Worm (Caenorhabditis elegans) whole organism, L4 larva: ENCODE results near the gene sec-23.

Experiments
- D1046.2 ChIP-seq: fragments of 200-800 bp; sonication (Bioruptor generic); IDR thresholded peaks from 2 replicates; pipeline ENCODE4 v1.3.6; 2022; ENCODE audit warnings: missing genetic modification characterization, missing compliant biosample characterization
- F10B5.3 ChIP-seq: sonication (generic microtip); optimal IDR thresholded peaks from 2 replicates; lab custom pipeline; 2016; ENCODE audit warnings: mild to moderate bottlenecking, missing genetic modification characterization, missing compliant biosample characterization
- F44E2.7 ChIP-seq: fragments of 200-800 bp; sonication (Bioruptor generic); IDR thresholded peaks from 2 replicates; pipeline ENCODE4 v2.1.2; 2022; ENCODE audit warnings: missing genetic modification characterization, missing compliant biosample characterization
- aha-1 ChIP-seq: fragments of 150-350 bp; peaks from one replicate; lab custom pipeline; 2014; ENCODE audit warnings: missing biosample characterization, missing genetic modification characterization
- arid-1 ChIP-seq: fragments of 200-800 bp; sonication (Bioruptor generic); conservative IDR thresholded peaks from 2 replicates; pipeline ENCODE4 v1.3.6; 2022; ENCODE audit warnings: missing genetic modification reagents, missing genetic modification characterization, missing compliant biosample characterization
- attf-4 ChIP-seq: sonication (generic microtip); optimal IDR thresholded peaks from 3 replicates; lab custom pipeline; 2017; ENCODE audit warnings: missing biosample characterization, missing genetic modification characterization
- ceh-28 ChIP-seq: fragments of 150-350 bp; optimal IDR thresholded peaks from 2 replicates; lab custom pipeline; 2014; ENCODE audit warnings: missing biosample characterization, missing genetic modification reagents, missing genetic modification characterization
- daf-12 ChIP-seq: fragments of 150-350 bp; optimal IDR thresholded peaks from 2 replicates; lab custom pipeline; 2014; ENCODE audit warnings: missing biosample characterization, missing genetic modification reagents, missing genetic modification characterization
- daf-8 ChIP-seq: fragments of 200-800 bp; sonication (Bioruptor generic); IDR thresholded peaks from 2 replicates; pipeline ENCODE4 v1.3.6; 2022; ENCODE audit warnings: missing genetic modification characterization, missing compliant biosample characterization
- dpl-1 ChIP-seq: fragments of 150-350 bp; optimal IDR thresholded peaks from 2 replicates; lab custom pipeline; 2014; ENCODE audit warnings: missing biosample characterization, missing genetic modification reagents, missing genetic modification characterization
- dve-1 ChIP-seq: sonication (generic microtip); optimal IDR thresholded peaks from 2 replicates; lab custom pipeline; 2017; ENCODE audit warnings: antibody characterized with exemption, mild to moderate bottlenecking, missing genetic modification characterization, missing compliant biosample characterization; ENCODE audit not compliant: insufficient read depth
- egl-43 ChIP-seq: fragments of 200-800 bp; sonication (Bioruptor generic); IDR thresholded peaks from 2 replicates; pipeline ENCODE4 v1.3.6; 2022; ENCODE audit warnings: missing genetic modification reagents, missing genetic modification characterization, missing compliant biosample characterization
- hif-1 ChIP-seq, 2 experiments: sonication (generic microtip); optimal IDR thresholded peaks; 2 replicates each; lab custom pipeline; 2016 to 2017; ENCODE audit warnings: missing compliant biosample characterization in 2 of 2, missing genetic modification characterization in 2 of 2, missing genetic modification reagents in 2 of 2, missing genotype in 2 of 2, mild to moderate bottlenecking in 1 of 2
- hlh-11 ChIP-seq: fragments of 200-800 bp; sonication (Bioruptor generic); optimal IDR thresholded peaks from 2 replicates; lab custom pipeline; 2018; ENCODE audit warnings: mild to moderate bottlenecking, missing genetic modification characterization, missing compliant biosample characterization
- lin-13 ChIP-seq: fragments of 150-350 bp; optimal IDR thresholded peaks from 2 replicates; lab custom pipeline; 2014; ENCODE audit warnings: missing biosample characterization, missing genetic modification reagents, missing genetic modification characterization
- madf-5 ChIP-seq, 2 experiments: fragments of 200-800 bp; sonication (Bioruptor generic); IDR thresholded peaks; 2 replicates each; pipeline ENCODE4 v1.3.6; 2022; ENCODE audit warnings: missing compliant biosample characterization in 2 of 2, missing genetic modification characterization in 2 of 2
- madf-9 ChIP-seq: fragments of 200-800 bp; sonication (Bioruptor generic); conservative IDR thresholded peaks from 2 replicates; pipeline ENCODE4 v1.3.6; 2022; ENCODE audit warnings: missing genetic modification reagents, missing genetic modification characterization, missing compliant biosample characterization
- mdl-1 ChIP-seq, 2 experiments: fragments of 150-350 bp in 1 of 2; sonication (generic microtip) in 1 of 2; optimal IDR thresholded peaks; 2 replicates each; lab custom pipeline; 2014 to 2017; ENCODE audit warnings: missing biosample characterization in 2 of 2, missing genetic modification characterization in 2 of 2
- mes-2 ChIP-seq: sonication (generic microtip); optimal IDR thresholded peaks from 2 replicates; lab custom pipeline; 2016; ENCODE audit warnings: missing genotype, mild to moderate bottlenecking, missing genetic modification characterization, missing compliant biosample characterization; ENCODE audit not compliant: poor library complexity, severe bottlenecking
- mxl-3 ChIP-seq: fragments of 200-800 bp; sonication (Bioruptor generic); optimal IDR thresholded peaks from 2 replicates; lab custom pipeline; 2018; ENCODE audit warnings: mild to moderate bottlenecking, missing genetic modification characterization, missing compliant biosample characterization
- nhr-42 ChIP-seq: fragments of 200-800 bp; sonication (Bioruptor generic); IDR thresholded peaks from 2 replicates; pipeline ENCODE4 v1.3.6; 2022; ENCODE audit warnings: missing genetic modification characterization, missing compliant biosample characterization
- nhr-48 ChIP-seq: sonication (generic microtip); optimal IDR thresholded peaks from 2 replicates; lab custom pipeline; 2016; ENCODE audit warnings: mild to moderate bottlenecking, missing genetic modification characterization, missing compliant biosample characterization
- nhr-6 ChIP-seq: fragments of 150-350 bp; optimal IDR thresholded peaks from 2 replicates; lab custom pipeline; 2014; ENCODE audit warnings: missing biosample characterization, missing genetic modification characterization
- nhr-76 ChIP-seq: fragments of 150-350 bp; optimal IDR thresholded peaks from 2 replicates; lab custom pipeline; 2014; ENCODE audit warnings: missing biosample characterization, missing genetic modification characterization
- set-16 ChIP-seq: fragments of 200-800 bp; sonication (Bioruptor generic); IDR thresholded peaks from 2 replicates; pipeline ENCODE4 v1.3.6; 2022; ENCODE audit warnings: missing genetic modification reagents, missing genetic modification characterization, missing compliant biosample characterization
- unc-130 ChIP-seq: sonication (generic microtip); optimal IDR thresholded peaks from 2 replicates; lab custom pipeline; 2016; ENCODE audit warnings: missing genetic modification reagents, missing genetic modification characterization, missing compliant biosample characterization
- zfp-2 ChIP-seq: sonication (generic microtip); optimal IDR thresholded peaks from 2 replicates; lab custom pipeline; 2016; ENCODE audit warnings: mild to moderate bottlenecking, missing genetic modification characterization, missing compliant biosample characterization

The sec-23 gene

DNA sequence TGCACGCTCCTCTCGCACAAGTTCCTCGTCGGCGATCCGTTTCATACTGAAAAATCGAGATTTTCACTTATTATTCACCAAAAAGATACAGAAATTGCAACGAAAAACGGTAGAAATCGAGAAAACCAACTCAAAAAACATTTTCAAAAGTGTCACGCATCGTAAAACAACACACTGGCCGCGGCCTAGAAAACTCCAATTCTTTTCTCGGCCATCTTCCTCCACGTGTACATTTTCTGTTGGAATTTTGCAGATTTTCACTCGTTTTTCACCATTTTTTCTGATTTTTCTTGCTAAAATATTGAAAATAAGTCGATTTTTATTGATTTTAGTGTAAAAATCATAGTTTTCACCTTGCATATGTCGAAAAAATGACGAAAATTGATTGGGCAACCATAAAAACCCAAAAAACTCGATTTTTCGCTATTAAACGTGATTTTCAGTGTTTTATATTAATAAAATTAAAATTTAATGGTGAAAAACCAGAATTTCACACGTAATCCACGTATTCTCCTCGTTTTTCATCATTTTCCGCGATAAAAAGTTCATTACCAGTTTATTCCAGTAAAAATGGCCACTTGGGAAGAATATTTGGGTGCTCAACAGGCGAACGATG, at the start of gene sec-23, which contains the start of gene dcs-1:
Gene sec-23, plus strand, starts transcription at position 566 of the 616 bp plus-strand sequence.
Gene dcs-1, minus strand, starts transcription at position 46 of the 616 bp plus-strand sequence.
- TF ChIP-seq arid-1 (GFP tag; lab: Robert Waterston, UW) (no peak), lin-13 (GFP tag; lab: Kevin White, UChicago) (peak; percentile 7), mes-2 (peak; percentile 88), F10B5.3 (tag; lab: Kevin White, UChicago) (no peak), mdl-1 (tag; optimal IDR thresholded peaks at IDR 0.05; lab: Kevin White, UChicago) (peak in 1 of 2 experiments; percentile 66), mxl-3 (GFP tag; lab: Kevin White, UChicago) (peak; percentile 80), nhr-6 (tag; lab: Kevin White, UChicago) (no peak), hif-1 (tag; optimal IDR thresholded peaks at IDR 0.05; lab: Kevin White, UChicago) (peak in 1 of 2 experiments; percentile 49), unc-130 (GFP tag; lab: Kevin White, UChicago) (peak; percentile 69), F44E2.7 (GFP tag; lab: Robert Waterston, UW) (0 out of 2 replicates have a peak, but pooled peaks have one; percentile 52), dpl-1 (GFP tag; lab: Kevin White, UChicago) (peak; percentile 18)

DNA sequence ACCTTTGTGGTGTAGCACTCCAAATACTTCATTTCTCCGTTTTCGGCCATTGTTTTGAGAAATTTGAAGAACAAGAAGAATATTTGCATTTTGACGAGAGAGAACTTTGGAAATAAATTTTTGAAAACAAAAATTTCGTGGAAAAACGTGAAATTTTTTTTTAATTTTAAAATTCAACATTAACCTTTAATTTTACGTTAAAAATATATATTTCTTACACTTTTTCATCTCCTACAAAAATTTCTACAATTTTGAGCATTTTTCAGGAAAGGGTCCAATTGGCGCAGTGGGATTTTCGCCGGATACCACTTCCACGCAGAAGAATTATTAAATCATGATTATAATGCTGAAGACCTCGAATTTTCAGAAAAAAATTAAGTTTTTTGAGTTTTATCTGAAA, 43.8 kb upstream of the sec-23 start, which contains the start of gene spe-19:
Gene spe-19, minus strand, starts transcription at position 101 of the 400 bp plus-strand sequence.
- no peak for TF ChIP-seq mxl-3 (GFP tag; lab: Kevin White, UChicago)
- no peak for TF ChIP-seq lin-13 (GFP tag; lab: Kevin White, UChicago)

DNA sequence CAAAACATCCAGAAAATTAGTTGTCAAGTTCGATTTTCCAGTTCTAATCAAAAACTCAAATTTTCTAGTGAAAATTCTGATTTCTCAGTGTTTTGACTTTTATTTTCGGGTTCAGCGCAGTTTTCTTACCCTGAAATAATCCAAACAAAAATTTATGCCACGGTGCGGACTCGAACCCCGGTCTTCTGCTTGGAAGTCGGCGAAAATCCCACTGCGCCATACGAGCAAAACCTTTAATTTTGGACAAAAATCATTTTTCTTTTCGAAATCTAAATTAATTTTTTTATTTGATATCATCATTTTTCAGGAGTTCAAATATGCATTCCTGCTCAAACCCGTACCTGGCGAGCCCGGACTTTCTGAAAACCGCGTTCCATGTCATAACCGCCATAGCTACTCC, 42.0 kb upstream of the sec-23 start, which contains the start of gene srh-233:
Gene srh-233, plus strand, starts transcription at position 301 of the 400 bp plus-strand sequence.
- TF ChIP-seq aha-1 (tag; lab: Kevin White, UChicago): peak; percentile 5
- TF ChIP-seq nhr-42 (GFP tag; lab: Robert Waterston, UW): no peak

DNA sequence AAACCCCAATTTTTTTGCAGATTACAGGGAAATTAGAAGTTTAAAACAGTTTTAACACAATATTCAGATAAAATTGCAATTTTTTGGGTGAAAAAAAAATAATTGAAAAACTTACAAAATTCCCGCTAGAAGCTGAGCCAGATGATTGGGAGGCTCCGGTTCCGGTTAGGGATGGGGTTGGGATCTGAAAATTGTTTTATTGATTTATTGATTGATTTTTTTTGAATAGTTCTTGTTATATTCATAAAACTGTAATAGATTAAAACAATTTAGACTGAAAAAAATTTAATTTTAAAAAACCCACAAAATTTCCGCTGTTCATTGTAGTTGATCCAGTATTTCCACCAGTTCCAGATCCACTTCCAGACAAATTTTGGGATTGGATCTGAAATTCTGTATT, 31.7 kb upstream of the sec-23 start:
- TF ChIP-seq ceh-28 (tag; lab: Kevin White, UChicago): peak; percentile 73
- no peak for TF ChIP-seq nhr-76 (tag; lab: Kevin White, UChicago)
- no peak for TF ChIP-seq hif-1 (tag; optimal IDR thresholded peaks at IDR 0.05; lab: Kevin White, UChicago)
- no peak for TF ChIP-seq daf-12 (tag; lab: Kevin White, UChicago)
- no peak for TF ChIP-seq madf-9 (GFP tag; lab: Robert Waterston, UW)
- no peak for TF ChIP-seq nhr-48 (tag; lab: Kevin White, UChicago)
- peak; percentile 26 for TF ChIP-seq aha-1 (tag; lab: Kevin White, UChicago)

DNA sequence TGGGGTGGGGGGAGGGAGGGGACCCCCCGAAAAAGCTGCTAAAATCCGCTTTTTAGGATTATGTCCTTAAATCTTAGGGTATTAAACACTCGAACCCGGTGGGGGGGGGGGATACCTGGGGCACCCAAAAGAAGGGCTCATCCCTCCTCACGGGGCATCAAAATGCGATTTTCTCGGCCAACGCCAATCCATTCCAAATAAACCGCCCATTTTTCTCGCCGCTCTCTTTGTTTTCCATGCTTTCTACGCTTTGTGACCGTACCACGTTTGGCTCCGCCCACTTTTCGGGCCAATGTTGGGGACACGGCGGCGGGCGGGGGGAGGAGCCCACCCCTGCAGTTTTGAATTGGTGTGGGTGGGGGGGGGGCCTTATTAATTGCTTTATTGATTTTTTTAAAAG, 29.6 kb upstream of the sec-23 start:
- TF ChIP-seq dve-1 (no peak), hlh-11 (no peak), unc-130 (GFP tag; lab: Kevin White, UChicago) (no peak), D1046.2 (GFP tag; lab: Robert Waterston, UW) (0 out of 2 replicates have a peak, but pooled peaks have one; percentile 54), set-16 (GFP tag; lab: Robert Waterston, UW) (peak; percentile 74), egl-43 (GFP tag; lab: Robert Waterston, UW) (no peak), F44E2.7 (GFP tag; lab: Robert Waterston, UW) (no peak)
- TF ChIP-seq, all 104 proteins: peak for 2

DNA sequence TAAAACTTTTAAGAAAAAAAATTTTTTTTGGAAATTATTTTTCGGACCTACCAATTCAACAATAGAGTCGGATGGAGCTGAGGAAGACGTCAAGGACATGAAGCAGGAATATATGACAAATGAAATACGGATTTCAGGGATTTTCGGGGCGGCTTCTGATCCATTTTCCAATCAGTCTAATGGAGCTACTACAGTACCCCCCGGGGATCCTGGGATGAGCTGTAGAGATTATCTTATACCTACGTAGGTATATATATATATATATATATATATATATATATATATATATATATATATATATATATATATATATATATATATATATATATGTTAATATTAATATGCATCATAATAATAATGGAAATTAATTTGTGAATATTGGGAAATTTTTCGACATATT, 27.0 kb upstream of the sec-23 start, which contains the start of gene ttx-1:
Gene ttx-1, minus strand, starts transcription at position 101 of the 400 bp plus-strand sequence.
- TF ChIP-seq dve-1 (no peak), attf-4 (no peak), daf-8 (no peak), arid-1 (GFP tag; lab: Robert Waterston, UW) (no peak), D1046.2 (GFP tag; lab: Robert Waterston, UW) (no peak), madf-5 (GFP tag; IDR thresholded peaks at IDR 0.05; lab: Robert Waterston, UW) (no peak), zfp-2 (tag; lab: Kevin White, UChicago) (no peak)
